Worm (Caenorhabditis elegans) whole organism, L2 larva: ENCODE measurements around the gene B0432.9.

ENCODE experiments used
- F13H6.1 ChIP-seq: sonication (generic microtip); optimal IDR thresholded peaks from 2 replicates; lab custom pipeline; 2016; ENCODE audit warnings: missing genetic modification characterization, missing compliant biosample characterization
- snpc-4 ChIP-seq: fragments of 150-350 bp; optimal IDR thresholded peaks from 2 replicates; lab custom pipeline; 2014; ENCODE audit warnings: missing biosample characterization, missing genetic modification characterization

DNA sequence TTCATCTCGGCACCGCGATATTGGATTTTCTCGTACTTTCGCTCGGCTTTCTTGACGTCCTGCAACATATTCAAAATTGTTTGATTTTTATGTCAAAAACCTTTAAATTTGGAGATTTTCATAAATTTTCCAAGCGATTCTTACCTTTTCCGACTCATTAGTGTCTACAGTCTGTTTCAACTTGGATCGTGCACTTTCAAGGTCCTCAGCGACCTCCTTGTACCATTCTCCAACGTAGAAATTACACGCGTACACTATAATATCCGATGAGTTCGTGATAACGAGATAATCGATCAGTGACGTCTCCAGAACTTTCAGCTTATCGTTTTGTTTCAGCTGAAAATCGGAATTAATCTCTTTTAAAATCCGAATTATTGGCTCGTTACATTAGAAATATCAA is 35.8 kb downstream of the B0432.9 start:
- TF ChIP-seq snpc-4 (tag; lab: Kevin White, UChicago) (no peak), F13H6.1 (tag; lab: Kevin White, UChicago) (no peak)
